Fruit fly (Drosophila melanogaster) whole organism, adult: ENCODE measurements around the gene CG11679.

ENCODE experiments used
- CG11617 ChIP-seq: fragments of 200-800 bp; sonication (Bioruptor generic); optimal IDR thresholded peaks from 2 replicates; lab custom pipeline; 2017; ENCODE audit warnings: mild to moderate bottlenecking, missing biosample characterization, missing genetic modification reagents, missing genetic modification characterization
- CG12768 ChIP-seq: fragments of 200-800 bp; sonication (Bioruptor generic); optimal IDR thresholded peaks from 2 replicates; lab custom pipeline; 2017; ENCODE audit warnings: missing biosample characterization, missing genetic modification characterization, mild to moderate bottlenecking, moderate library complexity, missing genetic modification reagents
- cic ChIP-seq: fragments of 200-800 bp; sonication (Bioruptor generic); optimal IDR thresholded peaks from 2 replicates; lab custom pipeline; 2017; ENCODE audit warnings: missing biosample characterization, mild to moderate bottlenecking, missing genetic modification characterization, moderate library complexity

DNA sequence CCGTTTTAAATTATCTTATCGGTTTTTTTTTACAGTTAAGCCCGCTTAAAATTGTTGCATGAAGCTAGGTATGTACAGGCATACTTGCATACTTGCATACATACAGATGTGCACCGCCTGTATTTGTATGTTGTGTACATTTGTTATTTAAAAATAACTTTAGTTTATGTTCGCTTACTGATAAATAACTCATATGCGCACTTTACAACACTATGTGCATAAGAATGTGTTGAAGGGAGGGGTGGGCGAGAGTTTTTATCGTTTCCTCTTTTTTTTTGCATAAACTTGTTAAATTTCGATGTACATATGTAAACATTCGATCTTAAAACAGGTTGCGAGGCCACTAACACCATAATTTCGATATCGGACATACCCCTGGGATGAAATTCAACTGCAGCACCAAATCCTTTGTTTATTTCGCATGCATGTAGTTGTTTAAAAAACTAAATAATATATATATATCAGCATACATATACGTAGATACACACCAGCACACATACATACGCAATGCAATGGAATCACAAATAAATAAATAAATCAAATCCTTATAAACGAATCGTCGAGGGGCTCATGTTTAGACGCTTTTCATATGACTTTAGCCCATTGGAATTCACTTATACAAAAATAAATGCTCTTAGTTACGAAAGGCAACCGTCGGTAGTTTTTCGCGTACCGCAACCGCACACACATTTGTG is 21.1 kb upstream of the CG11679 start:
- TF ChIP-seq CG12768 (no peak), cic (GFP tag; lab: Kevin White, UChicago) (no peak), CG11617 (GFP tag; lab: Kevin White, UChicago) (no peak)
